Worm (Caenorhabditis elegans) whole organism, midembryonic: ENCODE measurements around the gene C05C8.7.

Source experiments
- T22C8.4 ChIP-seq: fragments of 200-800 bp; sonication (Bioruptor generic); IDR thresholded peaks from 2 replicates; pipeline ENCODE4 v1.3.6; 2022; ENCODE audit warnings: missing genetic modification characterization, missing compliant biosample characterization
- flt-1 ChIP-seq: fragments of 200-800 bp; sonication (Bioruptor generic); IDR thresholded peaks from 2 replicates; pipeline ENCODE4 v1.3.6; 2022; ENCODE audit warnings: missing genetic modification characterization, missing compliant biosample characterization
- klf-2 ChIP-seq: fragments of 200-800 bp; sonication (Bioruptor generic); conservative IDR thresholded peaks from 2 replicates; pipeline ENCODE4 v1.3.6; 2022; ENCODE audit warnings: missing genetic modification reagents, missing genetic modification characterization, missing compliant biosample characterization

- TF ChIP-seq klf-2 (GFP tag; lab: Robert Waterston, UW): no peak
- TF ChIP-seq T22C8.4 (GFP tag; lab: Robert Waterston, UW): no peak
- no peak for TF ChIP-seq flt-1
Measured at ce11 chrV:7201353-7201752, 45.5 kb downstream of the C05C8.7 start.
